Worm (Caenorhabditis elegans): Measurements from ENCODE around the gene nspc-17.

nspc-17 gene

ce11 chrX:14502116-14502587, 22.8 kb downstream of the nspc-17 start (continued):
- TF ChIP-seq lin-35 (GFP tag; optimal IDR thresholded peaks at IDR 0.05) (peak in 1 of 2 experiments; percentile 83), C34B4.2 (tag; optimal IDR thresholded peaks at IDR 0.05) (no peak), mdl-1 (tag; optimal IDR thresholded peaks at IDR 0.05) (peak in 1 of 2 experiments; percentile 78), pqm-1 (tag; optimal IDR thresholded peaks at IDR 0.05) (peak; percentile 28), F16B12.6 (tag; optimal IDR thresholded peaks at IDR 0.05) (no peak), tlp-1 (tag; optimal IDR thresholded peaks at IDR 0.05) (peak; percentile 80), sptf-1 (tag; optimal IDR thresholded peaks at IDR 0.05) (no peak), jun-1 (tag; optimal IDR thresholded peaks at IDR 0.05) (peak; percentile 28), lir-3 (tag; optimal IDR thresholded peaks at IDR 0.05; ENCODE audit: poor library complexity) (peak; percentile 20), grh-1 (GFP tag; IDR thresholded peaks at IDR 0.05) (peak; percentile 71), snu-23 (GFP tag; optimal IDR thresholded peaks at IDR 0.05) (peak; percentile 71), elt-3 (tag; optimal IDR thresholded peaks at IDR 0.05) (peak in 5 of 6 experiments; percentile 2 to 93 (median 49)), lin-39 (tag; optimal IDR thresholded peaks at IDR 0.05) (no peak), elt-2 (tag; optimal IDR thresholded peaks at IDR 0.05) (peak; percentile 96), aha-1 (tag; optimal IDR thresholded peaks at IDR 0.05) (no peak), irx-1 (tag; optimal IDR thresholded peaks at IDR 0.05) (peak; percentile 69)

- TF ChIP-seq lin-14 (GFP tag; optimal IDR thresholded peaks at IDR 0.05): peak; percentile 70
- no peak for TF ChIP-seq ztf-11 (tag; optimal IDR thresholded peaks at IDR 0.05)
- peak; percentile 23 for TF ChIP-seq pax-3 (tag; optimal IDR thresholded peaks at IDR 0.05)
- TF ChIP-seq fkh-10 (GFP tag; optimal IDR thresholded peaks at IDR 0.05): no peak
- TF ChIP-seq sup-37 (GFP tag; optimal IDR thresholded peaks at IDR 0.05): no peak
- TF ChIP-seq irx-1 (tag; optimal IDR thresholded peaks at IDR 0.05): peak; percentile 54
- TF ChIP-seq zip-4 (GFP tag; optimal IDR thresholded peaks at IDR 0.05): no peak
- no peak for TF ChIP-seq fkh-8 (tag; optimal IDR thresholded peaks at IDR 0.05)
- TF ChIP-seq efl-1 (optimal IDR thresholded peaks at IDR 0.05): no peak
- TF ChIP-seq efl-1 (GFP tag; optimal IDR thresholded peaks at IDR 0.05 in 1 of 2): no peak
- TF ChIP-seq lin-13 (GFP tag; optimal IDR thresholded peaks at IDR 0.05): no peak
- TF ChIP-seq F16B12.6 (tag; optimal IDR thresholded peaks at IDR 0.05): no peak
- peak; percentile 76 for TF ChIP-seq blmp-1 (tag; optimal IDR thresholded peaks at IDR 0.05)
- TF ChIP-seq nhr-90 (tag; optimal IDR thresholded peaks at IDR 0.05; ENCODE audit: poor library complexity): peak; percentile 54
- TF ChIP-seq fkh-4 (tag; optimal IDR thresholded peaks at IDR 0.05; ENCODE audit: borderline replicate concordance): no peak
- peak; percentile 69 for TF ChIP-seq nhr-71 (tag; optimal IDR thresholded peaks at IDR 0.05)
- peak; percentile 96 for TF ChIP-seq grh-1 (GFP tag; IDR thresholded peaks at IDR 0.05)
- no peak for TF ChIP-seq pag-3 (tag; optimal IDR thresholded peaks at IDR 0.05; ENCODE audit: borderline replicate concordance, insufficient read depth)
- peak; percentile 7; the same call in 1 of the 2 replicates for TF ChIP-seq nhr-19 (GFP tag; conservative IDR thresholded peaks at IDR 0.05)
- TF ChIP-seq elt-2 (tag; optimal IDR thresholded peaks at IDR 0.05): peak; percentile 95
- TF ChIP-seq snu-23 (GFP tag; optimal IDR thresholded peaks at IDR 0.05): peak; percentile 35
- no peak for TF ChIP-seq mab-9 (GFP tag; IDR thresholded peaks at IDR 0.05)
- TF ChIP-seq mef-2 (tag; optimal IDR thresholded peaks at IDR 0.05): no peak
- no peak for TF ChIP-seq ceh-82 (tag; optimal IDR thresholded peaks at IDR 0.05)
- no peak for TF ChIP-seq nhr-237 (tag; optimal IDR thresholded peaks at IDR 0.05)
- no peak for TF ChIP-seq mep-1 (tag; optimal IDR thresholded peaks at IDR 0.05)
- TF ChIP-seq lin-39 (tag; optimal IDR thresholded peaks at IDR 0.05): peak; percentile 58
- no peak for TF ChIP-seq C04F5.9 (tag; optimal IDR thresholded peaks at IDR 0.05)
- no peak for TF ChIP-seq aly-2 (tag; optimal IDR thresholded peaks at IDR 0.05)
- TF ChIP-seq ceh-88 (GFP tag; IDR thresholded peaks at IDR 0.05): no peak
- peak; percentile 46 for TF ChIP-seq rnt-1 (tag; optimal IDR thresholded peaks at IDR 0.05)
- peak; percentile 45 for TF ChIP-seq nhr-47 (tag; optimal IDR thresholded peaks at IDR 0.05)
- no peak for TF ChIP-seq nhr-76 (tag; optimal IDR thresholded peaks at IDR 0.05)
- TF ChIP-seq lin-35 (GFP tag; optimal IDR thresholded peaks at IDR 0.05): peak; percentile 8 to 31
- TF ChIP-seq efl-3 (GFP tag; optimal IDR thresholded peaks at IDR 0.05): peak; percentile 62
- TF ChIP-seq egl-13 (tag; optimal IDR thresholded peaks at IDR 0.05): no peak
- peak in 4 of 6 experiments; percentile 8 to 39 (median 14) for TF ChIP-seq elt-3 (tag; optimal IDR thresholded peaks at IDR 0.05)
- no peak for TF ChIP-seq hpl-2 (GFP tag; optimal IDR thresholded peaks at IDR 0.05)
- no peak for TF ChIP-seq lir-3 (tag; optimal IDR thresholded peaks at IDR 0.05; ENCODE audit: poor library complexity)
- no peak for TF ChIP-seq zag-1 (tag; optimal IDR thresholded peaks at IDR 0.05)
- TF ChIP-seq lsy-2 (tag; optimal IDR thresholded peaks at IDR 0.05): peak in 1 of 2 experiments; percentile 10
Measured at ce11 chrX:14500422-14501058, 24.4 kb downstream of the nspc-17 start.

Data from whole organism, L1 larva.